Fruit fly (Drosophila melanogaster) whole organism, pupa: Measurements from ENCODE around the gene OtopLb.

Experiments used
- CG10348 ChIP-seq: fragments of 200-800 bp; sonication (Bioruptor generic); IDR thresholded peaks from 2 replicates; pipeline ENCODE4 v1.3.6; 2022; ENCODE audit warnings: missing biosample characterization, missing genetic modification characterization
- CG12605 ChIP-seq: fragments of 200-800 bp; sonication (Bioruptor generic); IDR thresholded peaks from 2 replicates; pipeline ENCODE4 v1.3.6; 2022; ENCODE audit warnings: missing biosample characterization, missing genetic modification characterization
- CG13204 ChIP-seq: fragments of 200-800 bp; sonication (Bioruptor generic); optimal IDR thresholded peaks from 2 replicates; lab custom pipeline; 2018; ENCODE audit warnings: missing biosample characterization, mild to moderate bottlenecking, missing genetic modification characterization, moderate library complexity
- CG14655 ChIP-seq: fragments of 200-800 bp; sonication (Bioruptor generic); optimal IDR thresholded peaks from 3 replicates; lab custom pipeline; 2017; ENCODE audit warnings: mild to moderate bottlenecking, missing biosample characterization, missing genetic modification reagents, missing genetic modification characterization
- CG15710 ChIP-seq: fragments of 200-800 bp; sonication (Bioruptor generic); optimal IDR thresholded peaks from 2 replicates; lab custom pipeline; 2018; ENCODE audit warnings: missing biosample characterization, mild to moderate bottlenecking, missing genetic modification characterization, moderate library complexity
- CG17806 ChIP-seq: fragments of 200-800 bp; sonication (Bioruptor generic); optimal IDR thresholded peaks from 2 replicates; lab custom pipeline; 2018; ENCODE audit warnings: missing biosample characterization, mild to moderate bottlenecking, missing genetic modification characterization, moderate library complexity
- CG32121 ChIP-seq: fragments of 200-800 bp; sonication (Bioruptor generic); IDR thresholded peaks from 2 replicates; pipeline ENCODE4 v1.3.6; 2022; ENCODE audit warnings: missing biosample characterization, missing genetic modification characterization
- CG34367 ChIP-seq: fragments of 200-800 bp; sonication (Bioruptor generic); optimal IDR thresholded peaks from 2 replicates; lab custom pipeline; 2018; ENCODE audit warnings: missing biosample characterization, mild to moderate bottlenecking, missing genetic modification characterization
- CG4496 ChIP-seq: fragments of 200-800 bp; sonication (Bioruptor generic); IDR thresholded peaks from 3 replicates; pipeline ENCODE4 v1.3.6; 2022; ENCODE audit warnings: missing biosample characterization, missing genetic modification characterization
- CG8159 ChIP-seq: fragments of 200-800 bp; sonication (Bioruptor generic); optimal IDR thresholded peaks from 3 replicates; lab custom pipeline; 2018; ENCODE audit warnings: missing biosample characterization, mild to moderate bottlenecking, missing genetic modification characterization, moderate library complexity
- CG8301 ChIP-seq: fragments of 200-800 bp; sonication (Bioruptor generic); optimal IDR thresholded peaks from 2 replicates; lab custom pipeline; 2018; ENCODE audit warnings: missing biosample characterization, mild to moderate bottlenecking, missing genetic modification characterization
- CG9948 ChIP-seq: fragments of 200-800 bp; sonication (Bioruptor generic); optimal IDR thresholded peaks from 2 replicates; lab custom pipeline; 2018; ENCODE audit warnings: missing biosample characterization, mild to moderate bottlenecking, missing genetic modification characterization, moderate library complexity
- EcR ChIP-seq: fragments of 200-800 bp; sonication (Bioruptor generic); optimal IDR thresholded peaks from 3 replicates; lab custom pipeline; 2019; ENCODE audit warnings: missing biosample characterization, missing genetic modification characterization, mild to moderate bottlenecking, moderate library complexity, missing genetic modification reagents
- Ets98B ChIP-seq: fragments of 200-800 bp; sonication (Bioruptor generic); IDR thresholded peaks from 2 replicates; pipeline ENCODE4 v1.3.6; 2022; ENCODE audit warnings: missing biosample characterization, missing genetic modification characterization
- Pif1B ChIP-seq: fragments of 200-800 bp; sonication (Bioruptor generic); optimal IDR thresholded peaks from 3 replicates; lab custom pipeline; 2016; ENCODE audit warnings: missing biosample characterization, missing genetic modification characterization
- Snoo ChIP-seq: fragments of 200-800 bp; sonication (Bioruptor generic); optimal IDR thresholded peaks from 3 replicates; lab custom pipeline; 2017; ENCODE audit warnings: missing biosample characterization, mild to moderate bottlenecking, missing genetic modification characterization, inconsistent platforms
- fd96Ca ChIP-seq: fragments of 200-800 bp; sonication (Bioruptor generic); IDR thresholded peaks from 3 replicates; pipeline ENCODE4 v1.3.6; 2022; ENCODE audit warnings: missing biosample characterization, missing genetic modification characterization
- gl ChIP-seq: fragments of 200-800 bp; sonication (Bioruptor generic); optimal IDR thresholded peaks from 2 replicates; lab custom pipeline; 2018; ENCODE audit warnings: missing biosample characterization, mild to moderate bottlenecking, missing genetic modification characterization
- rn ChIP-seq: fragments of 200-800 bp; sonication (Bioruptor generic); IDR thresholded peaks from 2 replicates; pipeline ENCODE4 v1.3.6; 2022; ENCODE audit warnings: missing biosample characterization, missing genetic modification characterization

OtopLb gene

DNA sequence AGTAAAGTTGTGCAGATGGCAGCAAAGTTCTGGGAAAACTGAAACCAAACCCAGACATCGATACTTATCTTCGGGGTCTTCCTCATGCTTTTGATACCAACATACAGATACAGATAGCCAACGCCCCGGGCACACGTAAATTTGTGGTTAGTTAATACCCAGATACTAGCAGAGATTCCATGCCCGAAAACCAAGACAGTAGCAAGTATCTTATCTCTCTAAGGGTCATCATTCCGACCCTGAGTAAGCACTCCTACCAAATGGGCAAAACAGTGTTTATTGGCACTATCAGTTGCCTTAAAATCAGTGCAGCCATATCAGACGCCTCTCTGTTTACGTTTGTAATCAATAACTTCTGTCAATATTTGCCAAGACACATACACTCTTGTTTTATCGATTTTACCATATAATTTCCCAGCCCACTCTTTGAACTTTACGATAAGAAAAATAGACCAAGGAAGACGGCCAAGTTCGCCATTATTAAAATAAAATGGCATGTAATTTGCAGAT is at the start of gene OtopLb:
OtopLb (minus strand) TSS at position 51 of the 510 bp plus-strand sequence.
- TF ChIP-seq CG8159 (tag; lab: Kevin White, UChicago) (peak; percentile 6), Snoo (tag; lab: Kevin White, UChicago) (no peak)
- TF ChIP-seq, all 21 proteins: peak for 1

- TF ChIP-seq CG8301 (tag; lab: Kevin White, UChicago) (no peak), CG32121 (GFP tag; lab: Robert Waterston, UW) (no peak)
These were observed 47.3 kb upstream of the OtopLb start, which contains the start of gene CG33282 for dm6 chr2L:3327603-3328002. Gene CG33282, plus strand, starts transcription at chr2L:3327903.

DNA sequence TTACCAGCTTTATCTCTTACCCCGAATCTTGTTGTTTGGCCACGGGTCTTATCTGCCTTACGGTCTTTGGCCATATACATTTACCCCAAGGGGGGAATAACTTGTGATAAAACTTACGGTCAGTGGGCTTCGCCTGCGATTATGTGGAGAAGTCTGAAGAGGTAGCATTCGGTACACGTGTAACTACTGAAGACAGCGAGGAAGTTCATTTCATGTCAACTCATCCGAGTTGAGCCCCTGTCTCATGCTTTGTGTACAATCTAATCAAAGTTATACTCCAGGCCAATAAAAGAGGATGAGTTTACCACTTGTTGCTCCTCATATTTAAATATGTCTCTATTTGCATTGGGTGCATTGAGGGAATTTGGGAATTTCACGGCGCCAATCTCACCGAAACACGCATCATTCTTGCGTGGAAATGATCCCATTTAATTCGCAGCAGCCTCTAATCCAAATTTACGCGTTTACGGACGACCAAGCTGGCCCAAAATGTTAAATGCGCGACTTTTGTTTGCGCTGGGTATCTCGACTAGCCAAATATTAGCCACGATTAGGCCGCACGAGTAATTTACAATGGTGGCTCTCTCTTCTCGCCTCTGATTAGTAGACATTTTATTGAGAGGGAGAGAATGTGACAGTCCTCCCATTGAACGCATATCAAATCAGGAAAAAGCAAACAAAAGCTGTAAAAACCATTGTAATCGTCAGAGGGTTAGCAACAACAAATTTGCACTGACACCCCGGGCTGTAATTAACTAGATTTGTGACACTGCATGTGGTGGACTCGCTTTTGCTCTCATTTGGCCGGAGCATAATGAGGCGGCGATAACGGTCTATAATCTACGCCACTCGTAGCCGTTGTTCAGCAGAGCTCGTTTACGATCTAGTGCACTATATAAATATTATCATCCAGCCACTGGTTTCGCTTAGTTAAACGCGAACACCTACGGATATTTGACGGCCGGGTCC is 43.3 kb upstream of the OtopLb start, which contains the start of gene CG33281:
CG33281 (plus strand) TSS at position 919 of the 969 bp plus-strand sequence.
- TF ChIP-seq CG12605 (GFP tag; lab: Robert Waterston, UW) (no peak), CG4496 (GFP tag; lab: Robert Waterston, UW) (0 out of 3 replicates have a peak, but pooled peaks have one; percentile 23), rn (GFP tag; lab: Robert Waterston, UW) (no peak), CG14655 (GFP tag; lab: Kevin White, UChicago) (no peak)

dm6 chr2L:3319731-3320295 is 39.5 kb upstream of the OtopLb start, which contains the start of the genes Fign and CG8837:
Gene Fign, minus strand, starts transcription at chr2L:3319872.
Gene CG8837, plus strand, starts transcription at chr2L:3320245.
- TF ChIP-seq CG14655 (GFP tag; lab: Kevin White, UChicago): no peak
- TF ChIP-seq, all 21 proteins: peak for 0

dm6 chr2L:3308529-3309272 is 28.4 kb upstream of the OtopLb start, which contains the start of gene CG15406:
Gene CG15406, plus strand, starts transcription at chr2L:3309222.
- TF ChIP-seq CG10348: no peak
- TF ChIP-seq CG34367: no peak
- TF ChIP-seq CG13204 (GFP tag; lab: Kevin White, UChicago): no peak
- no peak for TF ChIP-seq CG12605 (GFP tag; lab: Robert Waterston, UW)
- TF ChIP-seq CG15710: no peak
- no peak for TF ChIP-seq Pif1B
- TF ChIP-seq CG8159 (tag; lab: Kevin White, UChicago): no peak
- no peak for TF ChIP-seq EcR (GFP tag; lab: Kevin White, UChicago)
- TF ChIP-seq gl: no peak
- no peak for TF ChIP-seq CG14655 (GFP tag; lab: Kevin White, UChicago)
- TF ChIP-seq, all 21 proteins: peak for 0

DNA sequence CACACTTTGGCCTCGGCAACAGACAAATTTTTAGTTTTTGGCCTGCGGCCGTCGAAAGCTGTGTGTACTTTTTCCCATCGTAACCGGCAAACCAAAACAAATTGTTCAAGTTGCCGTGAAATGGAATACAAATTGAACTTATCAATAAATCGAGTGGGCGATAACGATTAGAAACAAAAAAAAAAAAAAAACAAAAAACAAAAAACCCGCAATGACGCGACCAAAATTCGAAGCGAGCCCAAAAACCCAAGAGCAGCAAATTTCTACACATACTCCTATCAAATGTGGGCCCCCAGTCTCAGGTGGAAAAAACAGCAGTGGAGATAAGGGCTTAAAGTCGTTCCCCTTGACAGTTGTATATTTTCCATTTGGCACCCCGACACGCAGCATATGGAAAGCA is 26.9 kb upstream of the OtopLb start:
- TF ChIP-seq CG8159 (tag; lab: Kevin White, UChicago): no peak
- TF ChIP-seq CG34367: no peak
- no peak for TF ChIP-seq Pif1B
- TF ChIP-seq rn (GFP tag; lab: Robert Waterston, UW): no peak
- TF ChIP-seq Snoo (tag; lab: Kevin White, UChicago): no peak
- TF ChIP-seq CG12605 (GFP tag; lab: Robert Waterston, UW): no peak
- no peak for TF ChIP-seq CG15710
- TF ChIP-seq CG13204 (GFP tag; lab: Kevin White, UChicago): no peak
- TF ChIP-seq CG9948: no peak
- TF ChIP-seq gl: no peak
- TF ChIP-seq EcR (GFP tag; lab: Kevin White, UChicago): no peak
- no peak for TF ChIP-seq CG14655 (GFP tag; lab: Kevin White, UChicago)
- no peak for TF ChIP-seq CG4496 (GFP tag; lab: Robert Waterston, UW)
- no peak for TF ChIP-seq Ets98B (GFP tag; lab: Robert Waterston, UW)
- no peak for TF ChIP-seq fd96Ca (GFP tag; lab: Robert Waterston, UW)
- no peak for TF ChIP-seq CG17806 (tag; lab: Kevin White, UChicago)
- TF ChIP-seq CG8301 (tag; lab: Kevin White, UChicago): no peak
